Worm (Caenorhabditis elegans) whole organism, L3 larva: ENCODE results near the gene C32H11.4.

ENCODE experiments used
- ZK546.5 ChIP-seq: sonication (generic microtip); optimal IDR thresholded peaks from 2 replicates; lab custom pipeline; 2017; ENCODE audit warnings: missing biosample characterization, missing genetic modification characterization
- aly-2 ChIP-seq: fragments of 150-350 bp; optimal IDR thresholded peaks from 2 replicates; lab custom pipeline; 2014; ENCODE audit warnings: missing biosample characterization, missing genetic modification characterization
- ceh-82 ChIP-seq: fragments of 150-350 bp; optimal IDR thresholded peaks from 2 replicates; lab custom pipeline; 2014; ENCODE audit warnings: missing biosample characterization, missing genetic modification characterization
- elt-1 ChIP-seq: fragments of 150-350 bp; optimal IDR thresholded peaks from 2 replicates; lab custom pipeline; 2014; ENCODE audit warnings: missing biosample characterization, missing genetic modification characterization
- lsy-12 ChIP-seq: sonication (generic microtip); optimal IDR thresholded peaks from 2 replicates; lab custom pipeline; 2016; ENCODE audit warnings: mild to moderate bottlenecking, missing genetic modification characterization, missing compliant biosample characterization
- nhr-77 ChIP-seq: fragments of 150-350 bp; optimal IDR thresholded peaks from 2 replicates; lab custom pipeline; 2014; ENCODE audit warnings: missing biosample characterization, missing genetic modification characterization
- pha-4 ChIP-seq: fragments of 150-350 bp; optimal IDR thresholded peaks from 2 replicates; lab custom pipeline; 2014; ENCODE audit warnings: missing biosample characterization, missing genetic modification reagents, missing genetic modification characterization
- sea-2 ChIP-seq: fragments of 150-350 bp; sonication (generic microtip); optimal IDR thresholded peaks from 4 replicates; lab custom pipeline; 2014; ENCODE audit warnings: missing biosample characterization, missing genetic modification reagents, missing genetic modification characterization
- skn-1 ChIP-seq: fragments of 150-350 bp; optimal IDR thresholded peaks from 2 replicates; lab custom pipeline; 2014; ENCODE audit warnings: missing biosample characterization, missing genetic modification characterization
- snpc-4 ChIP-seq: fragments of 150-350 bp; optimal IDR thresholded peaks from 2 replicates; lab custom pipeline; 2014; ENCODE audit warnings: missing biosample characterization, missing genetic modification characterization
- unc-39 ChIP-seq: sonication (generic microtip); optimal IDR thresholded peaks from 4 replicates; lab custom pipeline; 2017; ENCODE audit warnings: missing biosample characterization, missing genetic modification characterization
- unc-62 ChIP-seq: fragments of 150-350 bp; sonication (generic microtip); optimal IDR thresholded peaks from 4 replicates; lab custom pipeline; 2014; ENCODE audit warnings: missing biosample characterization, missing genetic modification reagents, missing genetic modification characterization
- zag-1 ChIP-seq: fragments of 150-350 bp; optimal IDR thresholded peaks from 2 replicates; lab custom pipeline; 2014; ENCODE audit warnings: missing biosample characterization, missing genetic modification characterization
- ztf-4 ChIP-seq: fragments of 150-350 bp; optimal IDR thresholded peaks from 2 replicates; lab custom pipeline; 2014; ENCODE audit warnings: missing biosample characterization, missing genetic modification characterization

ce11 chrIV:12957730-12958129 is 36.7 kb downstream of the C32H11.4 start, which contains the start of gene F55G11.6:
- TF ChIP-seq zag-1 (tag; lab: Kevin White, UChicago): no peak
- no peak for TF ChIP-seq elt-1 (tag; lab: Kevin White, UChicago)
- no peak for TF ChIP-seq pha-4 (tag; lab: Kevin White, UChicago)
- TF ChIP-seq nhr-77 (tag; lab: Kevin White, UChicago): no peak
- TF ChIP-seq unc-39 (tag; lab: Kevin White, UChicago): no peak
- TF ChIP-seq skn-1: no peak
- TF ChIP-seq ZK546.5 (tag; lab: Kevin White, UChicago): no peak
- TF ChIP-seq unc-62 (GFP tag; lab: Kevin White, UChicago): no peak
- TF ChIP-seq ceh-82 (tag; lab: Kevin White, UChicago): no peak
- no peak for TF ChIP-seq lsy-12 (tag; lab: Kevin White, UChicago)
- no peak for TF ChIP-seq sea-2 (GFP tag; lab: Kevin White, UChicago)
- no peak for TF ChIP-seq snpc-4 (tag; lab: Kevin White, UChicago)
- TF ChIP-seq ztf-4 (tag; lab: Kevin White, UChicago): no peak
- TF ChIP-seq aly-2 (tag; lab: Kevin White, UChicago): no peak
